Worm (Caenorhabditis elegans) whole organism, L4 larva: ENCODE results near the gene R04F11.2.

Source experiments
- F10B5.3 ChIP-seq: sonication (generic microtip); optimal IDR thresholded peaks from 2 replicates; lab custom pipeline; 2016; ENCODE audit warnings: mild to moderate bottlenecking, missing genetic modification characterization, missing compliant biosample characterization
- F26F4.8 ChIP-seq: fragments of 200-800 bp; sonication (Bioruptor generic); conservative IDR thresholded peaks from 2 replicates; pipeline ENCODE4 v1.3.6; 2022; ENCODE audit warnings: missing genetic modification characterization, missing compliant biosample characterization
- F37D6.2 ChIP-seq: sonication (generic microtip); optimal IDR thresholded peaks from 2 replicates; lab custom pipeline; 2016; ENCODE audit warnings: mild to moderate bottlenecking, missing genetic modification characterization, missing compliant biosample characterization
- F49E8.2 ChIP-seq: sonication (generic microtip); optimal IDR thresholded peaks from 2 replicates; lab custom pipeline; 2016; ENCODE audit warnings: missing compliant biosample characterization, mild to moderate bottlenecking, missing genetic modification characterization, borderline replicate concordance
- T26A8.4 ChIP-seq: fragments of 200-800 bp; sonication (Bioruptor generic); IDR thresholded peaks from 2 replicates; pipeline ENCODE4 v1.3.6; 2022; ENCODE audit warnings: missing genetic modification characterization, missing compliant biosample characterization
- Y105C5A.15 ChIP-seq: fragments of 200-800 bp; sonication (Bioruptor generic); IDR thresholded peaks from 2 replicates; pipeline ENCODE4 v1.3.6; 2022; ENCODE audit warnings: missing genetic modification characterization, missing compliant biosample characterization
- Y48G9A.11 ChIP-seq: fragments of 200-800 bp; sonication (Bioruptor generic); IDR thresholded peaks from 2 replicates; pipeline ENCODE4 v1.3.6; 2022; ENCODE audit warnings: missing genetic modification reagents, missing genetic modification characterization, missing compliant biosample characterization
- Y75B8A.6 ChIP-seq: fragments of 200-800 bp; sonication (Bioruptor generic); IDR thresholded peaks from 2 replicates; pipeline ENCODE4 v1.3.6; 2022; ENCODE audit warnings: missing genetic modification reagents, missing genetic modification characterization, missing compliant biosample characterization
- ZK546.5 ChIP-seq, 2 experiments: sonication (generic microtip); optimal IDR thresholded peaks; 2 replicates each; lab custom pipeline; 2017; ENCODE audit warnings: missing biosample characterization in 2 of 2, missing genetic modification characterization in 2 of 2
- aha-1 ChIP-seq: fragments of 150-350 bp; peaks from one replicate; lab custom pipeline; 2014; ENCODE audit warnings: missing biosample characterization, missing genetic modification characterization
- ama-1 ChIP-seq: fragments of 150-350 bp; optimal IDR thresholded peaks from 2 replicates; lab custom pipeline; 2014; ENCODE audit warnings: inconsistent platforms, mixed read lengths
- ceh-20 ChIP-seq: fragments of 200-800 bp; sonication (Bioruptor generic); IDR thresholded peaks from 2 replicates; pipeline ENCODE4 v1.3.6; 2022; ENCODE audit warnings: missing genetic modification reagents, missing genetic modification characterization, missing compliant biosample characterization
- ceh-44 ChIP-seq: fragments of 200-800 bp; sonication (Bioruptor generic); IDR thresholded peaks from 2 replicates; pipeline ENCODE4 v1.3.6; 2022; ENCODE audit warnings: missing genetic modification reagents, missing genetic modification characterization, missing compliant biosample characterization
- ceh-82 ChIP-seq: sonication (generic microtip); optimal IDR thresholded peaks from 2 replicates; lab custom pipeline; 2017; ENCODE audit warnings: missing biosample characterization, missing genetic modification characterization
- ctbp-1 ChIP-seq: fragments of 200-800 bp; sonication (Bioruptor generic); IDR thresholded peaks from 2 replicates; pipeline ENCODE4 v1.3.6; 2022; ENCODE audit warnings: missing genetic modification reagents, missing genetic modification characterization, missing compliant biosample characterization
- daf-19 ChIP-seq: fragments of 200-800 bp; sonication (Bioruptor generic); conservative IDR thresholded peaks from 2 replicates; pipeline ENCODE4 v1.3.6; 2022; ENCODE audit warnings: missing genetic modification characterization, missing compliant biosample characterization
- dmd-6 ChIP-seq: fragments of 200-800 bp; sonication (Bioruptor generic); IDR thresholded peaks from 2 replicates; pipeline ENCODE4 v1.3.6; 2022; ENCODE audit warnings: missing genetic modification reagents, missing genetic modification characterization, missing compliant biosample characterization
- dve-1 ChIP-seq: sonication (generic microtip); optimal IDR thresholded peaks from 2 replicates; lab custom pipeline; 2017; ENCODE audit warnings: antibody characterized with exemption, mild to moderate bottlenecking, missing genetic modification characterization, missing compliant biosample characterization; ENCODE audit not compliant: insufficient read depth
- hlh-30 ChIP-seq: sonication (generic microtip); optimal IDR thresholded peaks from 2 replicates; lab custom pipeline; 2017; ENCODE audit warnings: antibody characterized with exemption, mild to moderate bottlenecking, missing genetic modification characterization, missing compliant biosample characterization; ENCODE audit not compliant: insufficient read depth
- hmg-1.1 ChIP-seq: fragments of 200-800 bp; sonication (Bioruptor generic); IDR thresholded peaks from 2 replicates; pipeline ENCODE4 v1.3.6; 2022; ENCODE audit warnings: missing genetic modification reagents, missing genetic modification characterization, missing compliant biosample characterization
- lin-1 ChIP-seq: fragments of 200-800 bp; sonication (Bioruptor generic); IDR thresholded peaks from 2 replicates; pipeline ENCODE4 v1.3.6; 2022; ENCODE audit warnings: missing genetic modification reagents, missing genetic modification characterization, missing compliant biosample characterization
- lin-39 ChIP-seq: fragments of 150-350 bp; optimal IDR thresholded peaks from 2 replicates; lab custom pipeline; 2014; ENCODE audit warnings: missing biosample characterization, missing genetic modification reagents, missing genetic modification characterization
- lir-3 ChIP-seq: sonication (generic microtip); optimal IDR thresholded peaks from 2 replicates; lab custom pipeline; 2016; ENCODE audit warnings: mild to moderate bottlenecking, missing genetic modification characterization, missing compliant biosample characterization
- lsy-2 ChIP-seq, 2 experiments: fragments of 150-350 bp in 1 of 2; sonication (generic microtip) in 1 of 2; optimal IDR thresholded peaks; 2 replicates each; lab custom pipeline; 2014 to 2017; ENCODE audit warnings: missing biosample characterization in 2 of 2, missing genetic modification characterization in 2 of 2
- mep-1 ChIP-seq: fragments of 150-350 bp; sonication (generic microtip); optimal IDR thresholded peaks from 3 replicates; lab custom pipeline; 2014; ENCODE audit warnings: missing biosample characterization, missing genetic modification characterization
- nhr-10 ChIP-seq: fragments of 150-350 bp; optimal IDR thresholded peaks from 2 replicates; lab custom pipeline; 2014; ENCODE audit warnings: missing biosample characterization, missing genetic modification characterization
- nhr-102 ChIP-seq: sonication (generic microtip); optimal IDR thresholded peaks from 2 replicates; lab custom pipeline; 2016; ENCODE audit warnings: mild to moderate bottlenecking, missing genetic modification characterization, moderate library complexity, missing compliant biosample characterization
- nhr-25 ChIP-seq: sonication (generic microtip); optimal IDR thresholded peaks from 2 replicates; lab custom pipeline; 2017; ENCODE audit warnings: missing genetic modification characterization, mild to moderate bottlenecking, missing compliant biosample characterization, antibody characterized with exemption, moderate library complexity, borderline replicate concordance; ENCODE audit not compliant: insufficient read depth
- nhr-42 ChIP-seq: fragments of 200-800 bp; sonication (Bioruptor generic); IDR thresholded peaks from 2 replicates; pipeline ENCODE4 v1.3.6; 2022; ENCODE audit warnings: missing genetic modification characterization, missing compliant biosample characterization
- set-16 ChIP-seq: fragments of 200-800 bp; sonication (Bioruptor generic); IDR thresholded peaks from 2 replicates; pipeline ENCODE4 v1.3.6; 2022; ENCODE audit warnings: missing genetic modification reagents, missing genetic modification characterization, missing compliant biosample characterization
- skn-1 ChIP-seq: fragments of 150-350 bp; optimal IDR thresholded peaks from 2 replicates; lab custom pipeline; 2014; ENCODE audit warnings: missing biosample characterization, missing genetic modification characterization
- spr-1 ChIP-seq: sonication (generic microtip); optimal IDR thresholded peaks from 2 replicates; lab custom pipeline; 2016; ENCODE audit warnings: mild to moderate bottlenecking, missing genetic modification characterization, missing compliant biosample characterization
- spr-3 ChIP-seq: fragments of 200-800 bp; sonication (Bioruptor generic); optimal IDR thresholded peaks from 2 replicates; lab custom pipeline; 2018; ENCODE audit warnings: mild to moderate bottlenecking, missing genetic modification characterization, missing compliant biosample characterization
- tra-1 ChIP-seq: fragments of 200-800 bp; sonication (Bioruptor generic); IDR thresholded peaks from 2 replicates; pipeline ENCODE4 v1.3.6; 2022; ENCODE audit warnings: missing genetic modification reagents, missing genetic modification characterization, missing compliant biosample characterization
- unc-62 ChIP-seq, 3 experiments: fragments of 150-350 bp in 1 of 3; sonication (generic microtip); optimal IDR thresholded peaks in 2 of 3; peaks in 1 of 3; 1 replicate in 1 of 3; 2 replicates in 2 of 3; lab custom pipeline; 2014 to 2017; ENCODE audit warnings: missing biosample characterization in 3 of 3, missing genetic modification characterization in 3 of 3, missing genetic modification reagents in 3 of 3, missing genotype in 1 of 3
- vab-7 ChIP-seq: fragments of 200-800 bp; sonication (Bioruptor generic); IDR thresholded peaks from 2 replicates; pipeline ENCODE4 v1.3.6; 2022; ENCODE audit warnings: missing genetic modification reagents, missing genetic modification characterization, missing compliant biosample characterization
- zfp-3 ChIP-seq: fragments of 200-800 bp; sonication (Bioruptor generic); conservative IDR thresholded peaks from 2 replicates; pipeline ENCODE4 v1.3.6; 2022; ENCODE audit warnings: missing genetic modification reagents, missing genetic modification characterization, missing compliant biosample characterization
- ztf-7 ChIP-seq: fragments of 150-350 bp; optimal IDR thresholded peaks from 2 replicates; lab custom pipeline; 2014; ENCODE audit warnings: missing biosample characterization, missing genetic modification characterization

R04F11.2 gene

DNA sequence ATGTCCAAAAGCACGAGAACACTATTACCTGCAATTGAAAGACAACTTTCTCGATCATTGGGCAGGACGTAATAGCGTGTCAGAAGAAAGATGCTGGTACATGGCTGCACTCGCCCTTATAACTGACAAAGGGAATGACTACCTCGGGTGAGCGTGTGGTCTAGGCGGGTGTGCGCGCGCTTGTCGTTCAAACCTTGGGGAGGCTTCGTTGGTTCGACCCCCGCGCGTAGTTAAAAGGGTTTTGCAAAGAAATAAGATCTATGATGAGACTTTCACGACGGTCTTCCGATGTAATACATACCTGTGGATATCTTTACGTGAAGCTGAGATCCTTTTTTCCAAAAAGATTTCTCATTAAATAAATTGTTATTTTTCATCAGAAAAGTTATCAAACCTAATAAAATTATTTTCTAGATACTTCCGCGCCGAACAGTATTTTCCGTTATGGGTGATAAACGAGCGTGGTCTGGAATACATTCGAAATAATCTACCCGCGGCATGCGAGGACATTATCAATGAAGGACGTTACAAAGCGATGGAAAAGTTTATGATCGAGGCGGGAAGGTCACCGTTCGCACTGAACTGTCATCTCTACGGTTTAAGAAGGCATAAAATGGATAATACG is 14.6 kb upstream of the R04F11.2 start (continued):
- TF ChIP-seq F37D6.2 (tag; lab: Kevin White, UChicago): peak; percentile 89
- peak; percentile 70 for TF ChIP-seq ztf-7
- TF ChIP-seq vab-7 (GFP tag; lab: Robert Waterston, UW): peak; percentile 99
- TF ChIP-seq lin-1 (GFP tag; lab: Robert Waterston, UW): peak; percentile 98
- TF ChIP-seq F26F4.8 (GFP tag; lab: Robert Waterston, UW): peak; percentile 100
- TF ChIP-seq, all 104 proteins: peak for 89

DNA sequence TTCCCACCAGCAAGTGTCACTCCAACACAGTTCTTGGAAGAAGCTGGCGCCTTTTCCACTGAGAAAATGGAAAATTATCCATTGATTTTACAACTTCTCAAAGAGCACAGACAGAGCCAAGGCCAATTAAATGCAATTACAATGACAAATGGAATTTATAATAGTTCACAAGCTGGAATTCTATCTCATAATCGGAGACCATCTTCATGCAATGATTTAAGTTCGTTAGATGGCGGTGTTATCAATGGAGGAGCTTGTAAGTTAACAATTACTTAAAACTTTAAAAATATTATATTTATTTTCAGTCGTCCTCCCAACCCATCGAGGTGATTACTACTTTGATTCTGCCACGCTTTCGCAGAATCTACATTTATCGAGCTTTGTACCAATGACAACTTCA is 12.5 kb upstream of the R04F11.2 start:
- TF ChIP-seq Y75B8A.6 (GFP tag; lab: Robert Waterston, UW) (no peak), ctbp-1 (no peak), hlh-30 (no peak), spr-1 (no peak), lir-3 (tag; lab: Kevin White, UChicago) (no peak), lin-39 (tag; lab: Kevin White, UChicago) (no peak), hmg-1.1 (no peak), nhr-10 (tag; lab: Kevin White, UChicago) (no peak), Y48G9A.11 (GFP tag; lab: Robert Waterston, UW) (no peak), F10B5.3 (tag; lab: Kevin White, UChicago) (no peak), ceh-44 (GFP tag; lab: Robert Waterston, UW) (no peak), ZK546.5 (tag; optimal IDR thresholded peaks at IDR 0.05; lab: Kevin White, UChicago) (no peak)

DNA sequence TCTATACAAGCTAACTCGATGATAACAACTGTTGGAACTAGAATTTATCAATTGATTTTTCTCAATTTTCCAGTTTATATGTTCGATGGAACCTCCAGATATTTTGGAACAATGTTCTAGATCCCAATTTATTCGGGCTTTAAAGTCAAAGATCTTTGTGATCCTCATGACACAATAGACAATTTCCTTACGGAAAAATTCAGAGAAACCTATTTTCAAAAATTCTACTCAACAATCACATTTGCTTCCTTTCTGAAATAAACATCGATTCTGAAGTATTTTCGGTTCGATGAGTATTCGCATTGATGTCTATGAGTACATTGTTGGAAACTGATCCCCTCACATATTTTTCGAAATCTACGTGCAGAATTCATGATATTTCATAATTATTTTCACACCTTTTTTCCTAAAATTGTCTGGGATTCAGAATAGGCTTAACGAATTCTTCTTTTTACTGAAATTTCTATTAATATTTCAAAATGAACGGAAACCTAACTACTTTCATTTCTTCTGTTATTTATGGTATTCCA is 11.1 kb upstream of the R04F11.2 start, which contains the start of gene srg-45:
TSS of gene srg-45 (plus strand) at position 480 of the 530 bp plus-strand sequence.
- peak; percentile 31 for TF ChIP-seq mep-1 (tag; lab: Kevin White, UChicago)
- TF ChIP-seq daf-19 (GFP tag; lab: Robert Waterston, UW): no peak
- TF ChIP-seq ama-1 (lab: Kevin White, UChicago): no peak
- TF ChIP-seq F49E8.2 (tag; lab: Kevin White, UChicago): no peak
- no peak for TF ChIP-seq nhr-102 (tag; lab: Kevin White, UChicago)
- no peak for TF ChIP-seq spr-3 (GFP tag; lab: Kevin White, UChicago)
- no peak for TF ChIP-seq vab-7 (GFP tag; lab: Robert Waterston, UW)
- TF ChIP-seq tra-1 (GFP tag; lab: Robert Waterston, UW): no peak
- no peak for TF ChIP-seq lin-39 (tag; lab: Kevin White, UChicago)
- TF ChIP-seq lir-3 (tag; lab: Kevin White, UChicago): no peak
- TF ChIP-seq T26A8.4 (GFP tag; lab: Robert Waterston, UW): no peak
- TF ChIP-seq ceh-44 (GFP tag; lab: Robert Waterston, UW): no peak
- TF ChIP-seq zfp-3 (GFP tag; lab: Robert Waterston, UW): 0 out of 2 replicates have a peak, but pooled peaks have one; percentile 47
- peak; percentile 69 for TF ChIP-seq aha-1
- no peak for TF ChIP-seq set-16
- TF ChIP-seq nhr-25: no peak
- TF ChIP-seq nhr-42 (GFP tag; lab: Robert Waterston, UW): no peak
- peak in 1 of 2 experiments; percentile 48 for TF ChIP-seq unc-62 (GFP tag; optimal IDR thresholded peaks at IDR 0.05 in 1 of 2; lab: Kevin White, UChicago)
- TF ChIP-seq unc-62 (tag; optimal IDR thresholded peaks at IDR 0.05; lab: Kevin White, UChicago): no peak
- TF ChIP-seq dmd-6 (GFP tag; lab: Robert Waterston, UW): no peak
- TF ChIP-seq lsy-2 (tag; optimal IDR thresholded peaks at IDR 0.05; lab: Kevin White, UChicago): no peak
- TF ChIP-seq dve-1 (tag; lab: Kevin White, UChicago): no peak
- no peak for TF ChIP-seq F26F4.8 (GFP tag; lab: Robert Waterston, UW)
- no peak for TF ChIP-seq Y105C5A.15 (GFP tag; lab: Robert Waterston, UW)
- TF ChIP-seq skn-1: no peak
- no peak for TF ChIP-seq ceh-82
- no peak for TF ChIP-seq ceh-20 (GFP tag; lab: Robert Waterston, UW)
